Worm (Caenorhabditis elegans) whole organism, early embryonic: ENCODE data around the gene W04E12.7.

Experiments used
- B0310.2 ChIP-seq: sonication (generic microtip); optimal IDR thresholded peaks from 2 replicates; lab custom pipeline; 2016; ENCODE audit warnings: mild to moderate bottlenecking, missing genetic modification characterization, missing compliant biosample characterization
- F13C5.2 ChIP-seq: sonication (generic microtip); optimal IDR thresholded peaks from 2 replicates; lab custom pipeline; 2017; ENCODE audit warnings: mild to moderate bottlenecking, missing genetic modification characterization, inconsistent platforms, missing compliant biosample characterization
- aly-1 ChIP-seq: sonication (generic microtip); optimal IDR thresholded peaks from 2 replicates; lab custom pipeline; 2016; ENCODE audit warnings: missing genetic modification characterization, missing compliant biosample characterization
- ama-1 ChIP-seq: fragments of 150-350 bp; optimal IDR thresholded peaks from 2 replicates; lab custom pipeline; 2014
- ceh-13 ChIP-seq: fragments of 200-800 bp; sonication (Bioruptor generic); optimal IDR thresholded peaks from 2 replicates; lab custom pipeline; 2018; ENCODE audit warnings: mild to moderate bottlenecking, missing genetic modification characterization, missing compliant biosample characterization
- ceh-36 ChIP-seq: sonication (generic microtip); optimal IDR thresholded peaks from 2 replicates; lab custom pipeline; 2016; ENCODE audit warnings: missing genetic modification characterization, inconsistent platforms, missing compliant biosample characterization
- ets-7 ChIP-seq: sonication (generic microtip); optimal IDR thresholded peaks from 2 replicates; lab custom pipeline; 2016; ENCODE audit warnings: missing genotype, missing genetic modification characterization, missing compliant biosample characterization
- flt-1 ChIP-seq: fragments of 200-800 bp; sonication (Bioruptor generic); IDR thresholded peaks from 2 replicates; pipeline ENCODE4 v1.3.6; 2022; ENCODE audit warnings: missing genetic modification characterization, missing compliant biosample characterization
- hmbx-1 ChIP-seq: sonication (generic microtip); optimal IDR thresholded peaks from 2 replicates; lab custom pipeline; 2016; ENCODE audit warnings: mild to moderate bottlenecking, missing genetic modification characterization, missing compliant biosample characterization
- hmg-4 ChIP-seq: fragments of 200-800 bp; sonication (Bioruptor generic); optimal IDR thresholded peaks from 2 replicates; lab custom pipeline; 2018; ENCODE audit warnings: mild to moderate bottlenecking, missing genetic modification characterization, missing compliant biosample characterization
- hnd-1 ChIP-seq: sonication (generic microtip); optimal IDR thresholded peaks from 2 replicates; lab custom pipeline; 2016; ENCODE audit warnings: missing genetic modification characterization, missing compliant biosample characterization
- pes-1 ChIP-seq: fragments of 200-800 bp; sonication (Bioruptor generic); IDR thresholded peaks from 2 replicates; pipeline ENCODE4 v1.3.6; 2022; ENCODE audit warnings: missing genetic modification reagents, missing genetic modification characterization, missing compliant biosample characterization
- scrt-1 ChIP-seq: fragments of 200-800 bp; sonication (Bioruptor generic); IDR thresholded peaks from 2 replicates; pipeline ENCODE4 v1.3.6; 2022; ENCODE audit warnings: missing genetic modification characterization, missing compliant biosample characterization
- sea-1 ChIP-seq: fragments of 200-800 bp; sonication (Bioruptor generic); conservative IDR thresholded peaks from 2 replicates; pipeline ENCODE4 v1.3.6; 2022; ENCODE audit warnings: missing genetic modification characterization, missing compliant biosample characterization
- tbx-11 ChIP-seq: fragments of 200-800 bp; sonication (Bioruptor generic); IDR thresholded peaks from 2 replicates; pipeline ENCODE4 v1.3.6; 2022; ENCODE audit warnings: missing genetic modification characterization, missing compliant biosample characterization
- tbx-37 ChIP-seq: fragments of 200-800 bp; sonication (Bioruptor generic); conservative IDR thresholded peaks from 2 replicates; pipeline ENCODE4 v1.3.6; 2022; ENCODE audit warnings: missing genetic modification reagents, missing genetic modification characterization, missing compliant biosample characterization
- tra-4 ChIP-seq: sonication (generic microtip); optimal IDR thresholded peaks from 2 replicates; lab custom pipeline; 2017; ENCODE audit warnings: missing genetic modification characterization, missing compliant biosample characterization

W04E12.7 gene

ce11 chrV:19760751-19761150, 23.4 kb upstream of the W04E12.7 start, which contains the start of gene M162.5:
Gene M162.5 (plus strand): TSS chrV:19761051.
- TF ChIP-seq tbx-11 (GFP tag; lab: Robert Waterston, UW) (no peak), tbx-37 (no peak), tra-4 (tag; lab: Kevin White, UChicago) (no peak), aly-1 (tag; lab: Kevin White, UChicago) (no peak), B0310.2 (tag; lab: Kevin White, UChicago) (no peak), ceh-13 (GFP tag; lab: Kevin White, UChicago) (no peak), pes-1 (no peak), scrt-1 (no peak)

DNA sequence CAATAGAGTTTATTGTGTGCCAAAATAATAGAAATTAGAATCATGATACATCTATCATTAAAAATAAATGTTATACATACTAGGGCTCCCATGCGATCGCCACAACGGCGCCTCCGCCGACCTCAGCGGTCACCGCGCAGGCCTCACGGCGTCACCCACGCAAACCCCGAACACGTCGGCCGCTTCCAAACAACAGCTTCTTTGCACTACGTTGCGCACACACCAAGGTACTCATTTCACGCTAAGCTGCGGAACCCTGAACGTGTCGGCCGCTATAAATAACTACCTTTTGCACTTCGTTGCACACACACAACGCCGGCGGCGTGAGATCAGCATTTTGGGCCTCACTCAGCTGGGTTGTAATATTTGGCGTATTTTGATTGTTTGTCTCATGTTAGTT, 21.9 kb upstream of the W04E12.7 start:
- no peak for TF ChIP-seq scrt-1
- no peak for TF ChIP-seq ceh-13 (GFP tag; lab: Kevin White, UChicago)
- no peak for TF ChIP-seq pes-1
- TF ChIP-seq tbx-11 (GFP tag; lab: Robert Waterston, UW), result no peak
- TF ChIP-seq hnd-1 (tag; lab: Kevin White, UChicago), result no peak
- no peak for TF ChIP-seq ama-1 (lab: Kevin White, UChicago)

ce11 chrV:19756253-19756652, 18.9 kb upstream of the W04E12.7 start, which contains the start of gene W04E12.9:
Gene W04E12.9 (plus strand): TSS chrV:19756553.
- TF ChIP-seq ceh-36 (tag; lab: Kevin White, UChicago), result no peak
- TF ChIP-seq aly-1 (tag; lab: Kevin White, UChicago), result no peak
- TF ChIP-seq ceh-13 (GFP tag; lab: Kevin White, UChicago), result no peak
- no peak for TF ChIP-seq scrt-1
- no peak for TF ChIP-seq ets-7 (tag; lab: Kevin White, UChicago)
- no peak for TF ChIP-seq tbx-37
- no peak for TF ChIP-seq pes-1

ce11 chrV:19755260-19755659, 17.9 kb upstream of the W04E12.7 start, which contains the start of gene clec-50:
Gene clec-50 (minus strand): TSS chrV:19755368.
- TF ChIP-seq tra-4 (tag; lab: Kevin White, UChicago) (no peak), ceh-36 (tag; lab: Kevin White, UChicago) (no peak), flt-1 (GFP tag; lab: Robert Waterston, UW) (no peak), hnd-1 (tag; lab: Kevin White, UChicago) (no peak), sea-1 (GFP tag; lab: Robert Waterston, UW) (no peak), B0310.2 (tag; lab: Kevin White, UChicago) (no peak), ets-7 (tag; lab: Kevin White, UChicago) (no peak), ceh-13 (GFP tag; lab: Kevin White, UChicago) (no peak), scrt-1 (no peak), F13C5.2 (tag; lab: Kevin White, UChicago) (no peak), tbx-37 (no peak), ama-1 (lab: Kevin White, UChicago) (no peak), hmg-4 (GFP tag; lab: Kevin White, UChicago) (no peak), aly-1 (tag; lab: Kevin White, UChicago) (no peak), hmbx-1 (no peak), pes-1 (no peak), tbx-11 (GFP tag; lab: Robert Waterston, UW) (no peak)

DNA sequence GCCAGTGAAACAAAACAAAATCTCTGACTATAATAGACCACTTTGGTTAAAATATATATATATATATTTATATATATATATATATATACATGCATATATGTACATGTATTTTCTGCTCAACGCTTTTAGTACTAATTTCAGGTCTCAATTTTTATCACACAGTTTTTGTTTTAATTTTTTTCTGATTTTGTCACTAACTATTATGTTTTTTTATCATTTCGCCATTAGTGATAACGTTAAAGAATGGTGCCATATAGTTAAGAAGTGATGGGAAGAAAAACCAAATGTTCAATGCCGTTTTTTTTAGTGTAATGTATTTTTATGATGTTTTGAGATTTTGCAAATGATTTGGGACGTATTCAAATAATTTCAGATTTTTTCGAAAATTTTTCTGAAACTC, 17.0 kb upstream of the W04E12.7 start:
- no peak for TF ChIP-seq hmbx-1
- no peak for TF ChIP-seq ceh-13 (GFP tag; lab: Kevin White, UChicago)
- no peak for TF ChIP-seq aly-1 (tag; lab: Kevin White, UChicago)
- no peak for TF ChIP-seq scrt-1
- no peak for TF ChIP-seq tbx-11 (GFP tag; lab: Robert Waterston, UW)
- no peak for TF ChIP-seq tbx-37
- no peak for TF ChIP-seq F13C5.2 (tag; lab: Kevin White, UChicago)
- no peak for TF ChIP-seq ets-7 (tag; lab: Kevin White, UChicago)
- no peak for TF ChIP-seq pes-1
- no peak for TF ChIP-seq ama-1 (lab: Kevin White, UChicago)

- TF ChIP-seq tra-4 (tag; lab: Kevin White, UChicago), result no peak
- no peak for TF ChIP-seq pes-1
- TF ChIP-seq hnd-1 (tag; lab: Kevin White, UChicago), result no peak
- no peak for TF ChIP-seq ets-7 (tag; lab: Kevin White, UChicago)
- TF ChIP-seq ceh-36 (tag; lab: Kevin White, UChicago), result no peak
- TF ChIP-seq scrt-1, result no peak
- TF ChIP-seq hmbx-1, result no peak
- TF ChIP-seq B0310.2 (tag; lab: Kevin White, UChicago), result no peak
These were observed 15.5 kb upstream of the W04E12.7 start for ce11 chrV:19752879-19753278.

- TF ChIP-seq aly-1 (tag; lab: Kevin White, UChicago) (no peak), tra-4 (tag; lab: Kevin White, UChicago) (no peak), flt-1 (GFP tag; lab: Robert Waterston, UW) (no peak), ama-1 (lab: Kevin White, UChicago) (no peak), tbx-11 (GFP tag; lab: Robert Waterston, UW) (no peak), B0310.2 (tag; lab: Kevin White, UChicago) (no peak), ceh-13 (GFP tag; lab: Kevin White, UChicago) (no peak), pes-1 (no peak)
These were observed 13.8 kb upstream of the W04E12.7 start, which contains the start of gene clec-49 for ce11 chrV:19751124-19751523. Gene clec-49 (minus strand): TSS chrV:19751226.

DNA sequence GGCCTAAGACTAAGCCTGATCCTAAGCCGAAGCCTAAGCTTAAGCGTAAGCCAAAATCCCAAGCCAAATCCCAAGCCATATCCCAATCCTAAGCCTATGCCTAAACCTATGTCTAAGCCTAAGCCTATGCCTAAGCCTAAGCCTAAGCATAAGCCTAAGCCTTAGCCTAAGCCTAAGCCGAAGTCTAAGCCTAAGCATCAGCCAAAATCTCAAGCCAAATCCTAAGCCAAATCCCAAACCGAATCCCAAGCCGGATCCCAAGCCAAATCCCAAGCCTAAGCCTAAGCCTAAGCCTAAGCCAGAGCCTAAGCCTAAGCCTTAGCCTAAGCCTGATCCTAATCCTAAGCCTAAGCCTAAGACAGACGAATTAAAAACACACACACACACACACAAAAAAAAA, 9.8 kb upstream of the W04E12.7 start:
- TF ChIP-seq ceh-13 (GFP tag; lab: Kevin White, UChicago) (no peak), ceh-36 (tag; lab: Kevin White, UChicago) (peak; percentile 81)
